Worm (Caenorhabditis elegans) whole organism, L4/young adult: ENCODE results near the gene str-5.

Experiments used
- W03F9.2 ChIP-seq: fragments of 150-350 bp; optimal IDR thresholded peaks from 2 replicates; lab custom pipeline; 2014; ENCODE audit warnings: missing biosample characterization, missing genetic modification characterization
- dao-5 ChIP-seq: sonication (generic microtip); optimal IDR thresholded peaks from 2 replicates; lab custom pipeline; 2016; ENCODE audit warnings: missing genotype, missing genetic modification characterization, moderate library complexity, missing compliant biosample characterization
- him-1 ChIP-seq: sonication (generic microtip); optimal IDR thresholded peaks from 2 replicates; lab custom pipeline; 2016; ENCODE audit warnings: missing genotype, missing genetic modification reagents, missing genetic modification characterization, missing compliant biosample characterization

- TF ChIP-seq dao-5, result no peak
- no peak for TF ChIP-seq W03F9.2
- TF ChIP-seq him-1 (tag; lab: Kevin White, UChicago), result no peak
These were observed 45.1 kb downstream of the str-5 start, which contains the start of gene T26E4.10 for ce11 chrV:15798108-15798507.
